Fruit fly (Drosophila melanogaster): ENCODE data around the gene CG12607.

DNA sequence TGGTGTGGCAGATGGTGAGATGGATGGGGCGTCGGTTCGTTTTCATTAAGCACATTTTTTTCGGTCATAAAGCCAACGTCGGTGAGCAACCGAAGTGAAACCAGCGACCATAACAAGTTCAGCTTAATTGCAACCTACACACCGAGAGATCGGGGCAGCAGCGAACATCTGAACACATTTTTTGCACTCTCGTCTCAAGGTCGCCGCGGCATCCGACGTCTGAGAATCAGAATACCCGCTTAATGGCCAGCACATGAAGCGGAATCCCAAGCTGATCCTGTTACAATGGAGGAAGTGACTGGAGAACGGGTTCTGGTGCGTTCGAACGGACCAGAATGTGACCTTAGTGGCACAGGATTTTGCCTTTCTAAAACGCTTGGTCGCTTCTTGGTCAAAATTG lies 47.2 kb downstream of the CG12607 start:
- TF ChIP-seq dsx (GFP tag; optimal IDR thresholded peaks at IDR 0.05; ENCODE audit: poor library complexity, severe bottlenecking) (no peak), CG6792 (GFP tag; optimal IDR thresholded peaks at IDR 0.05) (no peak), Blimp-1 (GFP tag; optimal IDR thresholded peaks at IDR 0.05) (peak; percentile 56), CG32006 (GFP tag; optimal IDR thresholded peaks at IDR 0.05) (no peak), esn (GFP tag; optimal IDR thresholded peaks at IDR 0.05) (no peak), CG6854 (GFP tag; optimal IDR thresholded peaks at IDR 0.05) (no peak), Met (GFP tag; optimal IDR thresholded peaks at IDR 0.05) (no peak), Sox102F (GFP tag; optimal IDR thresholded peaks at IDR 0.05) (no peak), CG10669 (GFP tag; optimal IDR thresholded peaks at IDR 0.05) (no peak), OdsH (GFP tag; optimal IDR thresholded peaks at IDR 0.05) (no peak)
